Fruit fly (Drosophila melanogaster) whole organism, embryonic: ENCODE measurements around the gene Miga.

Experiments used
- Atf-2 ChIP-seq: fragments of 200-800 bp; sonication (Bioruptor generic); optimal IDR thresholded peaks from 2 replicates; lab custom pipeline; 2016; ENCODE audit warnings: missing biosample characterization, missing genetic modification characterization
- Bdp1 ChIP-seq: fragments of 200-800 bp; sonication (Bioruptor generic); optimal IDR thresholded peaks from 3 replicates; lab custom pipeline; 2016; ENCODE audit warnings: missing biosample characterization, missing genetic modification characterization
- Bteb2 ChIP-seq: fragments of 200-800 bp; sonication (Bioruptor generic); optimal IDR thresholded peaks from 2 replicates; lab custom pipeline; 2016; ENCODE audit warnings: missing biosample characterization, missing genetic modification characterization
- CG11085 ChIP-seq: fragments of 200-800 bp; sonication (Bioruptor generic); IDR thresholded peaks from 2 replicates; pipeline ENCODE4 v1.3.6; 2022; ENCODE audit warnings: missing biosample characterization, missing genetic modification characterization
- CG11560 ChIP-seq: fragments of 200-800 bp; sonication (Bioruptor generic); IDR thresholded peaks from 3 replicates; pipeline ENCODE4 v1.3.6; 2022; ENCODE audit warnings: missing biosample characterization, missing genetic modification characterization
- CG11696 ChIP-seq: fragments of 200-800 bp; sonication (Bioruptor generic); IDR thresholded peaks from 2 replicates; pipeline ENCODE4 v1.3.6; 2022; ENCODE audit warnings: missing biosample characterization, missing genetic modification characterization
- CG14014 ChIP-seq: fragments of 200-800 bp; sonication (Bioruptor generic); IDR thresholded peaks from 2 replicates; pipeline ENCODE4 v1.3.6; 2022; ENCODE audit warnings: missing biosample characterization, missing genetic modification characterization
- CG15601 ChIP-seq: fragments of 200-800 bp; sonication (Bioruptor generic); optimal IDR thresholded peaks from 3 replicates; lab custom pipeline; 2019; ENCODE audit warnings: missing biosample characterization, mild to moderate bottlenecking, missing genetic modification characterization, moderate library complexity
- CG17612 ChIP-seq: fragments of 200-800 bp; sonication (Bioruptor generic); IDR thresholded peaks from 2 replicates; pipeline ENCODE4 v1.3.6; 2022; ENCODE audit warnings: missing biosample characterization, missing genetic modification characterization
- CG18619 ChIP-seq: fragments of 200-800 bp; sonication (Bioruptor generic); optimal IDR thresholded peaks from 3 replicates; lab custom pipeline; 2017; ENCODE audit warnings: missing biosample characterization, mild to moderate bottlenecking, missing genetic modification characterization
- CG2129 ChIP-seq: fragments of 200-800 bp; sonication (Bioruptor generic); IDR thresholded peaks from 2 replicates; pipeline ENCODE4 v1.3.6; 2022; ENCODE audit warnings: missing biosample characterization, missing genetic modification characterization; ENCODE audit not compliant: partially characterized antibody
- CG31224 ChIP-seq: fragments of 200-800 bp; sonication (Bioruptor generic); IDR thresholded peaks from 2 replicates; pipeline ENCODE4 v1.3.6; 2022; ENCODE audit warnings: missing biosample characterization, missing genetic modification characterization
- CG34376 ChIP-seq: fragments of 200-800 bp; sonication (Bioruptor generic); optimal IDR thresholded peaks from 2 replicates; lab custom pipeline; 2018; ENCODE audit warnings: missing biosample characterization, mild to moderate bottlenecking, missing genetic modification characterization
- CG4404 ChIP-seq: fragments of 200-800 bp; sonication (Bioruptor generic); IDR thresholded peaks from 2 replicates; pipeline ENCODE4 v1.3.6; 2022; ENCODE audit warnings: missing biosample characterization, missing genetic modification characterization
- CG6654 ChIP-seq: fragments of 200-800 bp; sonication (Bioruptor generic); optimal IDR thresholded peaks from 2 replicates; lab custom pipeline; 2017; ENCODE audit warnings: missing biosample characterization, mild to moderate bottlenecking, missing genetic modification characterization
- CG7556 ChIP-seq: fragments of 200-800 bp; sonication (Bioruptor generic); optimal IDR thresholded peaks from 2 replicates; lab custom pipeline; 2017; ENCODE audit warnings: missing biosample characterization, mild to moderate bottlenecking, missing genetic modification characterization
- CG9817 ChIP-seq: fragments of 200-800 bp; sonication (Bioruptor generic); optimal IDR thresholded peaks from 2 replicates; lab custom pipeline; 2018; ENCODE audit warnings: missing biosample characterization, mild to moderate bottlenecking, missing genetic modification characterization, moderate library complexity
- Doc2 ChIP-seq: fragments of 200-800 bp; sonication (Bioruptor generic); IDR thresholded peaks from 2 replicates; pipeline ENCODE4 v1.3.6; 2022; ENCODE audit warnings: missing biosample characterization, missing genetic modification characterization
- Elba2 ChIP-seq: fragments of 200-800 bp; sonication (Bioruptor generic); optimal IDR thresholded peaks from 3 replicates; lab custom pipeline; 2016; ENCODE audit warnings: missing biosample characterization, missing genetic modification characterization
- H2.0 ChIP-seq: fragments of 200-800 bp; sonication (Bioruptor generic); IDR thresholded peaks from 2 replicates; pipeline ENCODE4 v1.3.6; 2022; ENCODE audit warnings: missing biosample characterization, missing genetic modification characterization
- HHEX ChIP-seq: fragments of 200-800 bp; sonication (Bioruptor generic); optimal IDR thresholded peaks from 3 replicates; lab custom pipeline; 2017; ENCODE audit warnings: missing biosample characterization, mild to moderate bottlenecking, missing genetic modification characterization, missing genetic modification reagents
- Hand ChIP-seq: fragments of 200-800 bp; sonication (Bioruptor generic); optimal IDR thresholded peaks from 2 replicates; lab custom pipeline; 2017; ENCODE audit warnings: mild to moderate bottlenecking, missing biosample characterization, missing genetic modification reagents, missing genetic modification characterization
- Hr39 ChIP-seq: fragments of >200 bp; optimal IDR thresholded peaks from 2 replicates; lab custom pipeline; 2017
- MTF-1 ChIP-seq: fragments of 200-800 bp; sonication (Bioruptor generic); optimal IDR thresholded peaks from 2 replicates; lab custom pipeline; 2018; ENCODE audit warnings: missing biosample characterization, mild to moderate bottlenecking, missing genetic modification characterization, borderline replicate concordance
- Mes4 ChIP-seq: fragments of 200-800 bp; sonication (Bioruptor generic); optimal IDR thresholded peaks from 2 replicates; lab custom pipeline; 2016; ENCODE audit warnings: missing biosample characterization, missing genetic modification characterization
- Mrtf ChIP-seq: fragments of 200-800 bp; sonication (Bioruptor generic); IDR thresholded peaks from 3 replicates; pipeline ENCODE4 v1.3.6; 2022; ENCODE audit warnings: missing biosample characterization, missing genetic modification characterization
- Neu2 ChIP-seq: fragments of 200-800 bp; sonication (Bioruptor generic); optimal IDR thresholded peaks from 3 replicates; lab custom pipeline; 2016; ENCODE audit warnings: missing biosample characterization, missing genetic modification characterization, borderline replicate concordance
- Oaz ChIP-seq: fragments of 200-800 bp; sonication (Bioruptor generic); IDR thresholded peaks from 2 replicates; pipeline ENCODE4 v1.3.6; 2022; ENCODE audit warnings: missing biosample characterization, missing genetic modification characterization
- Pdp1 ChIP-seq, 2 experiments: fragments of 200-800 bp; sonication (Bioruptor generic); optimal IDR thresholded peaks; 3 replicates each; lab custom pipeline; 2016; ENCODE audit warnings: missing biosample characterization in 2 of 2, missing genetic modification characterization in 2 of 2, mild to moderate bottlenecking in 1 of 2, moderate library complexity in 1 of 2
- Side ChIP-seq: fragments of 200-800 bp; sonication (Bioruptor generic); optimal IDR thresholded peaks from 2 replicates; lab custom pipeline; 2016; ENCODE audit warnings: missing biosample characterization, missing genetic modification characterization
- Sox102F ChIP-seq: fragments of 200-800 bp; sonication (Bioruptor generic); optimal IDR thresholded peaks from 2 replicates; lab custom pipeline; 2018; ENCODE audit warnings: missing biosample characterization, mild to moderate bottlenecking, missing genetic modification characterization, moderate library complexity
- TFAM ChIP-seq: fragments of 200-800 bp; sonication (Bioruptor generic); optimal IDR thresholded peaks from 2 replicates; lab custom pipeline; 2017; ENCODE audit warnings: missing biosample characterization, missing genetic modification characterization, inconsistent platforms
- Xbp1 ChIP-seq: fragments of 200-800 bp; sonication (Bioruptor generic); optimal IDR thresholded peaks from 3 replicates; lab custom pipeline; 2016; ENCODE audit warnings: missing biosample characterization, mild to moderate bottlenecking, missing genetic modification characterization
- Xrp1 ChIP-seq: fragments of 200-800 bp; sonication (Bioruptor generic); IDR thresholded peaks from 2 replicates; pipeline ENCODE4 v1.3.6; 2022; ENCODE audit warnings: missing biosample characterization, missing genetic modification characterization
- al ChIP-seq: fragments of 200-800 bp; sonication (Bioruptor generic); IDR thresholded peaks from 2 replicates; pipeline ENCODE4 v1.3.6; 2022; ENCODE audit warnings: missing biosample characterization, missing genetic modification characterization
- btn ChIP-seq: fragments of 200-800 bp; sonication (Bioruptor generic); optimal IDR thresholded peaks from 2 replicates; lab custom pipeline; 2016; ENCODE audit warnings: missing biosample characterization, missing genetic modification characterization
- dm ChIP-seq: fragments of 200-800 bp; sonication (Bioruptor generic); optimal IDR thresholded peaks from 3 replicates; lab custom pipeline; 2016; ENCODE audit warnings: missing biosample characterization, missing genetic modification characterization
- dpn ChIP-seq, 2 experiments: fragments of 200-800 bp; sonication (Bioruptor generic); optimal IDR thresholded peaks; 3 replicates each; lab custom pipeline; 2016; ENCODE audit warnings: missing biosample characterization in 2 of 2, missing genetic modification characterization in 2 of 2
- exex ChIP-seq: fragments of 200-800 bp; sonication (Bioruptor generic); optimal IDR thresholded peaks from 4 replicates; lab custom pipeline; 2018; ENCODE audit warnings: missing biosample characterization, mild to moderate bottlenecking, missing genetic modification characterization, moderate library complexity
- gce ChIP-seq: fragments of 200-800 bp; sonication (Bioruptor generic); IDR thresholded peaks from 3 replicates; pipeline ENCODE4 v1.3.6; 2022; ENCODE audit warnings: missing biosample characterization, missing genetic modification characterization
- insv ChIP-seq, 2 experiments: fragments of 200-800 bp; sonication (Bioruptor generic); optimal IDR thresholded peaks; 3 replicates each; lab custom pipeline; 2016 to 2018; ENCODE audit warnings: missing biosample characterization in 2 of 2, missing genetic modification characterization in 2 of 2
- jigr1 ChIP-seq: fragments of 200-800 bp; sonication (Bioruptor generic); IDR thresholded peaks from 3 replicates; pipeline ENCODE4 v1.3.6; 2022; ENCODE audit warnings: missing biosample characterization, missing genetic modification characterization
- ken ChIP-seq: fragments of 200-800 bp; sonication (Bioruptor generic); IDR thresholded peaks from 3 replicates; pipeline ENCODE4 v1.3.6; 2022; ENCODE audit warnings: missing biosample characterization, missing genetic modification characterization
- lab ChIP-seq: fragments of 200-800 bp; sonication (Bioruptor generic); optimal IDR thresholded peaks from 3 replicates; lab custom pipeline; 2017; ENCODE audit warnings: missing biosample characterization, missing genetic modification characterization, mild to moderate bottlenecking, moderate library complexity, missing genetic modification reagents
- nerfin-1 ChIP-seq: fragments of 200-800 bp; sonication (Bioruptor generic); optimal IDR thresholded peaks from 3 replicates; lab custom pipeline; 2019; ENCODE audit warnings: missing biosample characterization, mild to moderate bottlenecking, missing genetic modification characterization, moderate library complexity
- oc ChIP-seq: fragments of 200-800 bp; sonication (Bioruptor generic); optimal IDR thresholded peaks from 2 replicates; lab custom pipeline; 2018; ENCODE audit warnings: missing biosample characterization, mild to moderate bottlenecking, missing genetic modification characterization, moderate library complexity
- otp ChIP-seq: fragments of 200-800 bp; sonication (Bioruptor generic); IDR thresholded peaks from 3 replicates; pipeline ENCODE4, ENCODE4 v1.3.6; 2022; ENCODE audit warnings: missing biosample characterization, missing genetic modification characterization
- row ChIP-seq: fragments of 200-800 bp; sonication (Bioruptor generic); IDR thresholded peaks from 3 replicates; pipeline ENCODE4 v1.3.6; 2022; ENCODE audit warnings: missing biosample characterization, missing genetic modification characterization
- sens ChIP-seq: fragments of 200-800 bp; sonication (Bioruptor generic); peaks from one replicate; lab custom pipeline; 2016; ENCODE audit warnings: missing biosample characterization, missing genetic modification characterization
- sqz ChIP-seq: fragments of 200-800 bp; sonication (Bioruptor generic); optimal IDR thresholded peaks from 3 replicates; lab custom pipeline; 2018; ENCODE audit warnings: missing biosample characterization, mild to moderate bottlenecking, missing genetic modification characterization
- sr ChIP-seq: fragments of 200-800 bp; sonication (Bioruptor generic); IDR thresholded peaks from 3 replicates; pipeline ENCODE4 v1.3.6; 2022; ENCODE audit warnings: missing biosample characterization, missing genetic modification characterization
- zf30C ChIP-seq: fragments of 200-800 bp; sonication (Bioruptor generic); optimal IDR thresholded peaks from 3 replicates; lab custom pipeline; 2018; ENCODE audit warnings: missing biosample characterization, mild to moderate bottlenecking, missing genetic modification characterization

Miga gene

dm6 chrX:8460686-8461085, 23.1 kb upstream of the Miga start, which contains the start of gene CG15347 (continued):
- TF ChIP-seq Elba2 (GFP tag; lab: Kevin White, UChicago) (no peak), al (GFP tag; lab: Robert Waterston, UW) (no peak), CG18619 (GFP tag; lab: Kevin White, UChicago) (no peak), CG34376 (GFP tag; lab: Kevin White, UChicago) (peak; percentile 34), CG31224 (GFP tag; lab: Robert Waterston, UW) (no peak), CG11085 (no peak), exex (tag; lab: Kevin White, UChicago) (peak; percentile 40), CG6654 (no peak), jigr1 (GFP tag; lab: Robert Waterston, UW) (no peak), CG17612 (GFP tag; lab: Robert Waterston, UW) (no peak), Pdp1 (GFP tag; optimal IDR thresholded peaks at IDR 0.05; lab: Kevin White, UChicago) (peak in 1 of 2 experiments; percentile 23), lab (GFP tag; lab: Kevin White, UChicago) (peak; percentile 10), CG7556 (GFP tag; lab: Kevin White, UChicago) (no peak)

- TF ChIP-seq Xbp1 (GFP tag; lab: Kevin White, UChicago) (no peak), CG15601 (tag; lab: Kevin White, UChicago) (no peak), Hr39 (no peak), gce (GFP tag; lab: Robert Waterston, UW) (no peak), dm (GFP tag; lab: Kevin White, UChicago) (no peak), Bteb2 (no peak), otp (no peak), Neu2 (GFP tag; lab: Kevin White, UChicago) (no peak), CG9817 (tag; lab: Kevin White, UChicago) (no peak), HHEX (GFP tag; lab: Kevin White, UChicago) (no peak), Hand (GFP tag; lab: Kevin White, UChicago) (no peak), Sox102F (GFP tag; lab: Kevin White, UChicago) (no peak), row (GFP tag; lab: Robert Waterston, UW) (0 out of 3 replicates have a peak, but pooled peaks have one; percentile 17), nerfin-1 (tag; lab: Kevin White, UChicago) (no peak), Oaz (no peak), dpn (GFP tag; optimal IDR thresholded peaks at IDR 0.05; lab: Kevin White, UChicago) (no peak), H2.0 (no peak), sr (no peak), Bdp1 (GFP tag; lab: Kevin White, UChicago) (no peak), TFAM (GFP tag; lab: Kevin White, UChicago) (no peak), insv (GFP tag; optimal IDR thresholded peaks at IDR 0.05; lab: Kevin White, UChicago) (no peak), MTF-1 (GFP tag; lab: Kevin White, UChicago) (no peak), sens (GFP tag; lab: Kevin White, UChicago) (peak; percentile 21), sqz (GFP tag; lab: Kevin White, UChicago) (no peak), CG11560 (tag; lab: Robert Waterston, UW) (no peak), CG4404 (GFP tag; lab: Robert Waterston, UW) (no peak), Mrtf (GFP tag; lab: Robert Waterston, UW) (0 out of 3 replicates have a peak, but pooled peaks have one; percentile 34), CG14014 (no peak), btn (GFP tag; lab: Kevin White, UChicago) (no peak), Side (GFP tag; lab: Kevin White, UChicago) (no peak), oc (tag; lab: Kevin White, UChicago) (no peak), Mes4 (GFP tag; lab: Kevin White, UChicago) (no peak), Doc2 (GFP tag; lab: Robert Waterston, UW) (no peak), CG11696 (GFP tag; lab: Robert Waterston, UW) (peak; percentile 64), zf30C (GFP tag; lab: Kevin White, UChicago) (peak; percentile 17), CG2129 (no peak), Atf-2 (no peak), Xrp1 (0 out of 2 replicates have a peak, but pooled peaks have one; percentile 22), ken (GFP tag; lab: Robert Waterston, UW) (no peak)
Measured at dm6 chrX:8460232-8460631, 22.6 kb upstream of the Miga start.
